Comparison of ENCODE assay signal across 5 fruit fly cellular contexts in the genomic region with DNA sequence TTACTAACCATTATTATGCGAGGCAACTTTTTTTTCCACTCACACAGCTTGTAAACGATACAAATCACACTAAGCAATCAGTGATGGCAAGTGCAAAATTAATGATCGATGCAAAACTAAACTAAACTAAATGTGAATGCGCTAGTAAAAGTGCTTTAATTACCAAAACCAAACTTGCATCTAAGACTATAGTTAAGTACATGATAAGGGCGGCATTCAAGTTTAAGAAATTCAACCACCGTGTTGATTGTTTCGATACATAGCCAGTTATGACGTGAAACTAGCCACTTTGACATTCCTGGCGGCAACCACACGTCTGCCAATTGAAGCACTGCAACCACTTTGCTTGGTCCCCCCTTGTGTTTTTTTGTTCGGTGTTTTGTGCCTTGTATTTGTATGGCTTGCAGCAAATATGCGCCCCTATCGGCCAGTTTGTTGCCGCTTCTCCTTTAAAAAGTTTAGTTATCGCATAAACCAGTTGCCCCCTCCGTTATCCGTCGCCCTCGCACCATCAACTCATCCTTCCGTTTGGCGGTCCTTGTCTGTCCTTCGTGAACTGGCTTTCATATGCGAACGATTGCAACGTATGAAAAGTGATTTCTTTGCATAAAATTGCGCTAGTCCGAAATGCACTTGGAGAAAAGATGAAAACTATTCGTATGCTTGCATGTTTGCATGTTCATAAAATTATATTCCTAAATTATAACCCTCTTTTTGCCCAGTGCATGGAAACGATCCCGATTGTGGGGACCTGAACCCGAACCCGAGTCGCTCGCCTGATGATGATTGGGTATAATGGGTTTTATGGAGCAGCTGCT.
TF ChIP-seq lines count a peak whose summit lies in the region.

No protein-coding gene starts in this region.

- TF ChIP-seq CTCF in whole organism, embryonic (GFP tag; optimal IDR thresholded peaks at IDR 0.05; lab: Kevin White, UChicago): no peak

TF ChIP-seq in whole organism, 6 proteins besides CTCF, POLR2A, EP300 and RAD21:
- TF ChIP-seq CG8478 (optimal IDR thresholded peaks at IDR 0.05; lab: Kevin White, UChicago) (no peak), Dll (optimal IDR thresholded peaks at IDR 0.05; lab: Kevin White, UChicago) (peak; percentile 25)

TF ChIP-seq in whole organism, embryonic, 481 proteins besides CTCF, POLR2A, EP300 and RAD21 (continues in another document):
- TF ChIP-seq CG12299 (tag; optimal IDR thresholded peaks at IDR 0.05; lab: Kevin White, UChicago) (no peak), CG5953 (GFP tag; IDR thresholded peaks at IDR 0.05; lab: Robert Waterston, UW) (peak; percentile 78), Atf-2 (GFP tag; optimal IDR thresholded peaks at IDR 0.05; lab: Kevin White, UChicago) (no peak), rib (GFP tag; IDR thresholded peaks at IDR 0.05; lab: Robert Waterston, UW) (no peak), Dref (GFP tag; IDR thresholded peaks at IDR 0.05; lab: Robert Waterston, UW) (no peak), Atf3 (GFP tag; optimal IDR thresholded peaks at IDR 0.05; lab: Kevin White, UChicago) (no peak), btn (GFP tag; optimal IDR thresholded peaks at IDR 0.05; lab: Kevin White, UChicago) (no peak), Usf (GFP tag; optimal IDR thresholded peaks at IDR 0.05; lab: Kevin White, UChicago) (no peak), hkb (optimal IDR thresholded peaks at IDR 0.05; lab: Kevin White, UChicago) (no peak), hkb (GFP tag; IDR thresholded peaks at IDR 0.05; lab: Robert Waterston, UW) (no peak), E2f2 (GFP tag; IDR thresholded peaks at IDR 0.05; lab: Robert Waterston, UW) (no peak), tll (GFP tag; optimal IDR thresholded peaks at IDR 0.05; lab: Kevin White, UChicago) (no peak), zf30C (GFP tag; optimal IDR thresholded peaks at IDR 0.05; lab: Kevin White, UChicago) (no peak), CG11456 (GFP tag; IDR thresholded peaks at IDR 0.05; lab: Robert Waterston, UW) (0 out of 3 replicates have a peak, but pooled peaks have one; percentile 40), kay (GFP tag; optimal IDR thresholded peaks at IDR 0.05; lab: Kevin White, UChicago) (no peak), insv (GFP tag; optimal IDR thresholded peaks at IDR 0.05; lab: Kevin White, UChicago) (no peak), sima (GFP tag; optimal IDR thresholded peaks at IDR 0.05; lab: Kevin White, UChicago) (no peak), ap (GFP tag; IDR thresholded peaks at IDR 0.05; lab: Robert Waterston, UW) (peak; percentile 50), CG10979 (tag; optimal IDR thresholded peaks at IDR 0.05; lab: Kevin White, UChicago) (no peak), fd96Cb (tag; optimal IDR thresholded peaks at IDR 0.05; lab: Kevin White, UChicago) (no peak), CG2199 (GFP tag; IDR thresholded peaks at IDR 0.05; lab: Robert Waterston, UW) (no peak)

TF ChIP-seq in whole organism, prepupa, 60 proteins besides CTCF, POLR2A, EP300 and RAD21 (continues in another document):
- TF ChIP-seq ss (GFP tag; optimal IDR thresholded peaks at IDR 0.05; lab: Kevin White, UChicago): peak; percentile 33 to 37
- peak; percentile 29 for TF ChIP-seq achi (GFP tag; optimal IDR thresholded peaks at IDR 0.05; lab: Kevin White, UChicago)
- no peak for TF ChIP-seq CG8632 (GFP tag; optimal IDR thresholded peaks at IDR 0.05; lab: Kevin White, UChicago)
- TF ChIP-seq Ets21C (GFP tag; optimal IDR thresholded peaks at IDR 0.05; lab: Kevin White, UChicago): no peak
- TF ChIP-seq CG11902 (GFP tag; optimal IDR thresholded peaks at IDR 0.05; lab: Kevin White, UChicago): no peak
- TF ChIP-seq CG3032 (tag; optimal IDR thresholded peaks at IDR 0.05; lab: Kevin White, UChicago): peak; percentile 30
- peak; percentile 13 for TF ChIP-seq acj6 (GFP tag; optimal IDR thresholded peaks at IDR 0.05; lab: Kevin White, UChicago)
- TF ChIP-seq Sox102F (GFP tag; optimal IDR thresholded peaks at IDR 0.05; lab: Kevin White, UChicago): peak; percentile 38
- no peak for TF ChIP-seq fd85E (GFP tag; optimal IDR thresholded peaks at IDR 0.05; lab: Kevin White, UChicago)
- peak; percentile 46 for TF ChIP-seq Met (GFP tag; optimal IDR thresholded peaks at IDR 0.05; lab: Kevin White, UChicago)
- TF ChIP-seq CG11762 (GFP tag; optimal IDR thresholded peaks at IDR 0.05; lab: Kevin White, UChicago; ENCODE audit: insufficient read depth): no peak
- no peak for TF ChIP-seq CG7368 (GFP tag; optimal IDR thresholded peaks at IDR 0.05; lab: Kevin White, UChicago)
- no peak for TF ChIP-seq fd59A (GFP tag; optimal IDR thresholded peaks at IDR 0.05; lab: Kevin White, UChicago)
- TF ChIP-seq dac (GFP tag; optimal IDR thresholded peaks at IDR 0.05; lab: Kevin White, UChicago): no peak
- TF ChIP-seq CG9139 (GFP tag; optimal IDR thresholded peaks at IDR 0.05; lab: Kevin White, UChicago): no peak
- no peak for TF ChIP-seq OdsH (GFP tag; optimal IDR thresholded peaks at IDR 0.05; lab: Kevin White, UChicago)
- TF ChIP-seq Sox14 (GFP tag; optimal IDR thresholded peaks at IDR 0.05; lab: Kevin White, UChicago): peak; percentile 50
- no peak for TF ChIP-seq CG8319 (GFP tag; optimal IDR thresholded peaks at IDR 0.05; lab: Kevin White, UChicago)
- peak; percentile 1 for TF ChIP-seq CG6792 (GFP tag; optimal IDR thresholded peaks at IDR 0.05; lab: Kevin White, UChicago)
- TF ChIP-seq CG10631 (GFP tag; optimal IDR thresholded peaks at IDR 0.05; lab: Kevin White, UChicago): peak; percentile 31
- TF ChIP-seq Ets96B (tag; optimal IDR thresholded peaks at IDR 0.05; lab: Kevin White, UChicago): peak; percentile 42

TF ChIP-seq in whole organism, pupa, 21 proteins besides CTCF, POLR2A, EP300 and RAD21:
- TF ChIP-seq gl (tag; optimal IDR thresholded peaks at IDR 0.05; lab: Kevin White, UChicago): peak; percentile 44
- peak; percentile 26 for TF ChIP-seq CG17806 (tag; optimal IDR thresholded peaks at IDR 0.05; lab: Kevin White, UChicago)
- TF ChIP-seq CG15710 (tag; optimal IDR thresholded peaks at IDR 0.05; lab: Kevin White, UChicago): peak; percentile 12
- peak; percentile 34 for TF ChIP-seq CG8159 (tag; optimal IDR thresholded peaks at IDR 0.05; lab: Kevin White, UChicago)
- peak; percentile 1 for TF ChIP-seq CG8301 (tag; optimal IDR thresholded peaks at IDR 0.05; lab: Kevin White, UChicago)
- TF ChIP-seq Pif1A (GFP tag; optimal IDR thresholded peaks at IDR 0.05; lab: Kevin White, UChicago): peak; percentile 33
- TF ChIP-seq CG32121 (GFP tag; IDR thresholded peaks at IDR 0.05; lab: Robert Waterston, UW): no peak
- no peak for TF ChIP-seq D1 (tag; optimal IDR thresholded peaks at IDR 0.05; lab: Kevin White, UChicago)
- TF ChIP-seq Pif1B (GFP tag; optimal IDR thresholded peaks at IDR 0.05; lab: Kevin White, UChicago): peak; percentile 21
- no peak for TF ChIP-seq CG12605 (GFP tag; IDR thresholded peaks at IDR 0.05; lab: Robert Waterston, UW)
- peak; percentile 21 for TF ChIP-seq EcR (GFP tag; optimal IDR thresholded peaks at IDR 0.05; lab: Kevin White, UChicago)
- TF ChIP-seq rn (GFP tag; IDR thresholded peaks at IDR 0.05; lab: Robert Waterston, UW): no peak

TF ChIP-seq in whole organism, wandering third instar larva, 38 proteins besides CTCF, POLR2A, EP300 and RAD21 (continues in another document):
- TF ChIP-seq GATAd (GFP tag; optimal IDR thresholded peaks at IDR 0.05; lab: Kevin White, UChicago): no peak
- TF ChIP-seq Hr78 (GFP tag; optimal IDR thresholded peaks at IDR 0.05; lab: Kevin White, UChicago): no peak
- TF ChIP-seq ey (GFP tag; optimal IDR thresholded peaks at IDR 0.05; lab: Kevin White, UChicago): peak; percentile 40
- no peak for TF ChIP-seq OdsH (GFP tag; optimal IDR thresholded peaks at IDR 0.05; lab: Kevin White, UChicago)
- TF ChIP-seq dmrt93B (GFP tag; optimal IDR thresholded peaks at IDR 0.05; lab: Kevin White, UChicago): peak; percentile 44
- no peak for TF ChIP-seq Mio (GFP tag; optimal IDR thresholded peaks at IDR 0.05; lab: Kevin White, UChicago)
- TF ChIP-seq fru (GFP tag; optimal IDR thresholded peaks at IDR 0.05; lab: Kevin White, UChicago): peak; percentile 70
- peak; percentile 27 for TF ChIP-seq Dif (GFP tag; optimal IDR thresholded peaks at IDR 0.05; lab: Kevin White, UChicago; ENCODE audit: partially characterized antibody)
- TF ChIP-seq dsf (GFP tag; optimal IDR thresholded peaks at IDR 0.05; lab: Kevin White, UChicago; ENCODE audit: borderline replicate concordance): no peak
- TF ChIP-seq jim (GFP tag; optimal IDR thresholded peaks at IDR 0.05; lab: Kevin White, UChicago): no peak
- peak; percentile 11 for TF ChIP-seq HLH106 (tag; optimal IDR thresholded peaks at IDR 0.05; lab: Kevin White, UChicago)
- TF ChIP-seq Vsx2 (GFP tag; optimal IDR thresholded peaks at IDR 0.05; lab: Kevin White, UChicago; ENCODE audit: partially characterized antibody): no peak
- no peak for TF ChIP-seq CG9705 (GFP tag; optimal IDR thresholded peaks at IDR 0.05; lab: Kevin White, UChicago)
- TF ChIP-seq Myc (optimal IDR thresholded peaks at IDR 0.05; lab: Kevin White, UChicago): peak; percentile 56
- peak; percentile 10 for TF ChIP-seq Hr83 (GFP tag; optimal IDR thresholded peaks at IDR 0.05; lab: Kevin White, UChicago; ENCODE audit: poor library complexity, severe bottlenecking)
- no peak for TF ChIP-seq CrebA (GFP tag; optimal IDR thresholded peaks at IDR 0.05; lab: Kevin White, UChicago; ENCODE audit: borderline replicate concordance)
- no peak for TF ChIP-seq CG32264 (GFP tag; optimal IDR thresholded peaks at IDR 0.05; lab: Kevin White, UChicago)
- no peak for TF ChIP-seq Dfd (GFP tag; optimal IDR thresholded peaks at IDR 0.05; lab: Kevin White, UChicago)
- no peak for TF ChIP-seq Rel (GFP tag; optimal IDR thresholded peaks at IDR 0.05; lab: Kevin White, UChicago)
- no peak for TF ChIP-seq Rel (tag; optimal IDR thresholded peaks at IDR 0.05; lab: Kevin White, UChicago)
- TF ChIP-seq Jra (GFP tag; optimal IDR thresholded peaks at IDR 0.05; lab: Kevin White, UChicago): peak; percentile 18
- no peak for TF ChIP-seq usp (GFP tag; optimal IDR thresholded peaks at IDR 0.05; lab: Kevin White, UChicago)
- no peak for TF ChIP-seq sv (GFP tag; optimal IDR thresholded peaks at IDR 0.05; lab: Kevin White, UChicago)
- no peak for TF ChIP-seq dl (GFP tag; optimal IDR thresholded peaks at IDR 0.05; lab: Kevin White, UChicago; ENCODE audit: insufficient read depth in 1 of 2, partially characterized antibody in 2 of 2)
- peak; percentile 55 for TF ChIP-seq woc (GFP tag; optimal IDR thresholded peaks at IDR 0.05; lab: Kevin White, UChicago)
- TF ChIP-seq N (GFP tag; optimal IDR thresholded peaks at IDR 0.05; lab: Kevin White, UChicago): no peak
- TF ChIP-seq sage (GFP tag; optimal IDR thresholded peaks at IDR 0.05; lab: Kevin White, UChicago): no peak
- peak; percentile 36 for TF ChIP-seq rgr (GFP tag; optimal IDR thresholded peaks at IDR 0.05; lab: Kevin White, UChicago)
- no peak for TF ChIP-seq pan (optimal IDR thresholded peaks at IDR 0.05; lab: Kevin White, UChicago)
- TF ChIP-seq br (GFP tag; optimal IDR thresholded peaks at IDR 0.05; lab: Kevin White, UChicago): peak; percentile 57
- peak; percentile 26 for TF ChIP-seq brk (GFP tag; optimal IDR thresholded peaks at IDR 0.05; lab: Kevin White, UChicago)
- TF ChIP-seq h (GFP tag; optimal IDR thresholded peaks at IDR 0.05; lab: Kevin White, UChicago): peak; percentile 58
